Worm (Caenorhabditis elegans) whole organism, L4/young adult: ENCODE data around the gene cut-5.

Experiments used
- W03F9.2 ChIP-seq: fragments of 150-350 bp; optimal IDR thresholded peaks from 2 replicates; lab custom pipeline; 2014; ENCODE audit warnings: missing biosample characterization, missing genetic modification characterization
- dao-5 ChIP-seq: sonication (generic microtip); optimal IDR thresholded peaks from 2 replicates; lab custom pipeline; 2016; ENCODE audit warnings: missing genotype, missing genetic modification characterization, moderate library complexity, missing compliant biosample characterization
- him-1 ChIP-seq: sonication (generic microtip); optimal IDR thresholded peaks from 2 replicates; lab custom pipeline; 2016; ENCODE audit warnings: missing genotype, missing genetic modification reagents, missing genetic modification characterization, missing compliant biosample characterization

cut-5 gene

ce11 chrX:10338100-10338499, at the start of gene cut-5:
cut-5 (minus strand) TSS chrX:10338200.
- TF ChIP-seq W03F9.2 = no peak
- no peak for TF ChIP-seq dao-5 (tag; lab: Kevin White, UChicago)
- no peak for TF ChIP-seq him-1 (tag; lab: Kevin White, UChicago)

DNA sequence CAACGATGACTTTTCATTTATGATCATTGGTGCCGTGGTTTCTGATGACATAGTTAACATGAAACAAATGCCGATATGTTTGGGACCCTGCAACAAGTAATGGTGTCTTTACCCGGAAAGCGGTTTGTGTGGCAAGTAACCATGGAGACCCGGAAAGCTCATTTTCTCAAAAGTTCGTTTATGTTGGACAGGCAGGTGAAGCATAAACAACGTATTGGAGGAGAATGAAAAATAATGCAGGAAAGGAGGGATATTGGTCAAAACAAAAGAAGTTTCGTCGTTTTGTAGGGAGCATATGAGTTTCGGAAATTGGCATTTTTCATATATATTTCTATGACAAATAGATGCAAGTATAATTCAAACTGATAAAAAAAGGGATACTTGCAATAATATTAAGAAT, 48.4 kb upstream of the cut-5 start, which contains the start of gene dyf-6:
Gene dyf-6, minus strand, starts transcription at position 101 of the 400 bp plus-strand sequence.
- TF ChIP-seq him-1 (tag; lab: Kevin White, UChicago) = no peak
- TF ChIP-seq W03F9.2 = no peak
- no peak for TF ChIP-seq dao-5 (tag; lab: Kevin White, UChicago)

DNA sequence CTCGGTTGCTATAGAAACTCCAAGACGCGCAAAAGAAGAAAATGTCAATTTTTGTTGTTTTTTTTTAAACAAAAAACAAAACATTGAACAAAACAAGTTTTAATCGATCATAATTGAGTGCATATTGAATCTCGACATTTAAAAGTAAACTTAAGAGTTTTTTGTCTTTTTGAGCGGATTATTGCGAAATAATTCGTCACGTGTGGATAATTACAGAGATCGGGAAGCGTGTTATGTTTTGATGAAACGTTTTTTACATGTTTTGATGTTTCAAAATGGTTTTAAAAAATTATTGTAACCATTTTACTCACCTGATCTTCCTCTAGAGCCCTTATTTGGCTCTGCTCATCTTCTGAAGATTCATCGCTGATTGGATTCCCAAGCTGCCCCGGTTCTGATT, 48.0 kb upstream of the cut-5 start:
- TF ChIP-seq him-1 (tag; lab: Kevin White, UChicago) (no peak), dao-5 (tag; lab: Kevin White, UChicago) (no peak), W03F9.2 (no peak)

- TF ChIP-seq W03F9.2 (no peak), dao-5 (tag; lab: Kevin White, UChicago) (no peak), him-1 (tag; lab: Kevin White, UChicago) (no peak)
Observed at ce11 chrX:10379678-10380077, 41.7 kb upstream of the cut-5 start, which contains the start of gene rme-4. rme-4 (minus strand) TSS chrX:10379845.

DNA sequence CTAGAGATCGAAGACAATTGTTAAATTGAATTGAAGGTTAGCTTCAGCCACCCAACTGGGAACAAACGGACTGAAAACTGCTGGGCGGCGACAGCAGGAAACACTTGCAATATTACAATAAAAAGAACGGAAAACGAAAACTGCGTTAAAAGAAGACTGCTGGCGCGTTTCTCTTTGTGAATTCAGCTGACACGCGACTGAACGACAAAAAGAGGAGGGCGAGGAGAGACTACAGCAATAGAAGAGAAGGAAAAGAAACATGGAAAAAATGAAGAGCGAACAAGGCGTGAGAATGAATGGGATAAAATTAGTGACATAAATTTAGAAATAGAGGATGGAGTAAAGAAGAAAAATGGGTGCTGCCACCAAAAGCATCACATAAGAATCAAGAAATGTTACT, 39.7 kb upstream of the cut-5 start:
- no peak for TF ChIP-seq dao-5 (tag; lab: Kevin White, UChicago)
- TF ChIP-seq him-1 (tag; lab: Kevin White, UChicago) = peak; percentile 28
- TF ChIP-seq W03F9.2 = peak; percentile 81

ce11 chrX:10376989-10377388, 39.0 kb upstream of the cut-5 start:
- TF ChIP-seq W03F9.2 (no peak), dao-5 (tag; lab: Kevin White, UChicago) (no peak), him-1 (tag; lab: Kevin White, UChicago) (no peak)

ce11 chrX:10373581-10373980, 35.6 kb upstream of the cut-5 start:
- TF ChIP-seq him-1 (tag; lab: Kevin White, UChicago) (no peak), dao-5 (tag; lab: Kevin White, UChicago) (no peak), W03F9.2 (no peak)

- TF ChIP-seq W03F9.2 = no peak
Observed at ce11 chrX:10372556-10372955, 34.6 kb upstream of the cut-5 start, which contains the start of gene Y49A10A.2. Y49A10A.2 (minus strand) TSS chrX:10372664.

- TF ChIP-seq dao-5 (tag; lab: Kevin White, UChicago) (no peak), W03F9.2 (no peak), him-1 (tag; lab: Kevin White, UChicago) (no peak)
Observed at ce11 chrX:10358083-10358482, 20.1 kb upstream of the cut-5 start, which contains the start of gene efhc-1. efhc-1 (plus strand) TSS chrX:10358383.

- TF ChIP-seq him-1 (tag; lab: Kevin White, UChicago) (no peak), W03F9.2 (no peak), dao-5 (tag; lab: Kevin White, UChicago) (no peak)
Observed at ce11 chrX:10355650-10356049, 17.6 kb upstream of the cut-5 start, which contains the start of gene R07E3.7. R07E3.7 (minus strand) TSS chrX:10355750.

DNA sequence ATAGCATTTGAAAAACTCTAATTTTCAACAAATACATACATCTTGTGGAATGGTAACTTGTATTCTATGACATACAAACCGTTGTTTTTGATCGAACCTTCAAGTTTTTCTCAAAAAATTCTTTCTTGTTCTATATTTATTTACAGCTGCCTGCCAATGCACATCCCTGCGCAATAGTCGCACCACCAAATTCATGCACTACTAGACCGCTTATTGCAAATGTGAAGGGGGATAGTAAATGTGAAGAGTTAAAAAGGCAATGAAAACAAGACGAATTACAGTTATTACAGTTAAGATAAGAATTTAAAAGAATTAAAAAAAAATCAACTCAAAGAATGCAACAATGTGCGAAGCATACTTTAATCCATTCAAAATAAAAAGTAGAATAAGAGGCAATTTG, 15.9 kb upstream of the cut-5 start:
- TF ChIP-seq him-1 (tag; lab: Kevin White, UChicago) (no peak), W03F9.2 (no peak), dao-5 (tag; lab: Kevin White, UChicago) (no peak)

DNA sequence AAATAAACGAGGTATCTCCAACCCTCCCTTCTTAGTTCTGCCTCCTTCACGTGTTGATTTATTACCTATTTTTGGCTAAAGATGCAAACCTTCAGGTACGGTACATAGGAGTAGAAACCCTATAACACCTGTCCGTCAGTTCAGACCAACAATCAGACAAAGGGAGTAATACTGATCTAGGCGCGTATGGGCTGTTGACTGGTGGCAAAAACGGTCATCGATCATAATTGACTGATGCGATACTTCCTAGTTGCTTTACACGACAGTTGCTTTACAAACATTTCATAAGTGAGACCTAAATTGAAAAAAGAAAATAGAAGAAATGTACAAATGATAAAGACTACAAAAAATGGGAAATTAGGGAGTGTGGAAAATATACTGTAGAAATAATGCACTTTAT, 12.2 kb upstream of the cut-5 start:
- TF ChIP-seq him-1 (tag; lab: Kevin White, UChicago) = no peak
- no peak for TF ChIP-seq W03F9.2
- TF ChIP-seq dao-5 (tag; lab: Kevin White, UChicago) = no peak

DNA sequence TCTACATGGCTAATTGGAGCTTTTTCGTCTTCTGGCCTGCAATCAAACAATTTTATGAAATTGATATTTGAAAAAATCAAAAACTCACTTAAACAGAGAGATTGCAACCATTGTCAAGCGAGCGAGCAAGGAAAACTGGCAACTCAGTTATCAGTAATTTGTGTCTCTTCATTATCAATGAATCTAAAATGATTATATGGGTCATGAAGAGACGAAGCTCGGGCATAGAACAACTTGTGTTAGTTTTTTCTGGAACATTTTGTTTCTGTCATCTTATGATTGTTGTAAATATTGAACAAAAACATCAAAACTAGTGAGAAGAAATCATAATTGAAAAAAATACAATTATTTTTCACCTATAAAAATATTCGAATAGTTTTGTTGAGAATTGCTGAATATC, 3.0 kb upstream of the cut-5 start, which contains the start of gene R07E3.1:
Gene R07E3.1, minus strand, starts transcription at position 176 of the 400 bp plus-strand sequence.
- TF ChIP-seq dao-5 (tag; lab: Kevin White, UChicago) (no peak), W03F9.2 (no peak), him-1 (tag; lab: Kevin White, UChicago) (no peak)

ce11 chrX:10340044-10340443, 2.0 kb upstream of the cut-5 start:
- no peak for TF ChIP-seq W03F9.2
- TF ChIP-seq him-1 (tag; lab: Kevin White, UChicago) = no peak

DNA sequence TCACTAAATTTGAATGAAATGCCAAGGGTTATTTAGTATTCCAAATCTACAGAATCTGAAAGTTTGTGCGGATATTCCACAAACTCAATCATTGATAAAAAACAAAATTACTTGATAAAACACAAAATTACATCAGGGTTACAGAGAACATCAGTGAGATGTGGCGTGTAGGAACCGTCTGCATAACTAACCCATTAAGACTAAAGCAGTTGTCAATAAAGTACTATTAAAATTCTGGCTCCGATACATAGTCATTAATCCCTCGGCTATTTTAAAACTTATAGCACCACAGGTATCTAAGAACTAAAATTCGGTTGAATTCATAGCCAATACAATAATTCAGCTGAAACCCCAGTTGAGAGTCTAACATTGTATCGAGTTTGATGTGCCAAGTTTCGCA, 761 bp upstream of the cut-5 start:
- TF ChIP-seq him-1 (tag; lab: Kevin White, UChicago) (no peak), dao-5 (tag; lab: Kevin White, UChicago) (no peak), W03F9.2 (no peak)
